Fruit fly (Drosophila melanogaster): ENCODE data around the gene obst-I.

DNA sequence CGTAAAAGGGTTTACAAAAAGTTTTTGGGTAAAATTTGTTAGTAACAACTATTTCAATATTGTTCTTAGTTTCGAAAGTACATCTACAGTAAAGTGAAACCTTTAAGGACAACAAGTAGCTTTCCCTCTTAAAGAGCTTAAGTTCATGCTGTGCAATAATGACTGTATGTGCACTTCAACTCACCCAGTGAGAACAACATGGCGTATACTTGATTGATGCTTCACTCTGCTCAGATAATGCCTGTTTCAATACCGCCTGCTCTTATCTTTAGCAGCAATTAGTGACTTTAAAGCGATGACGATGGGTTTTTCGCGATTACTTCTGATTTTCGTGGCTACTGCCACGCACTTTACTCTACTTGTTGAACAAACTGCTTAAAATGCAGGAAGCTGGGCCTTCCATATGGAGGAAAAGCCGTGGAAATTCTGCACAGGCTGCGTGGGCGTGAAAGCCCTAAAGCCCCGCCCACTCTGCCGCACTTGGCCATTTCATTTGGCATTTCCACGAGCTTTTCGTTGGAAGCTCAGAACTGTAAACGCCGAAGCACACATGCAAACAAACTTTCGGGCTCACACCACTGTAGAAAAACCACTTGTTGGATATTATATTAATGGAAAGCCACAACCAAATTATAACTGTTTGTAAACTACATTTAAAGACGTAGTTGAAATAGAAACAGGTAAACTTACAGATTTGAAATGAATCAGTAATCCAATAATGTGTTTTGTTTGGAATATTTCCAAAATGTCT is 11.1 kb upstream of the obst-I start:
- TF ChIP-seq lola (GFP tag; optimal IDR thresholded peaks at IDR 0.05) (no peak), chinmo (GFP tag; IDR thresholded peaks at IDR 0.05; ENCODE audit: partially characterized antibody) (0 out of 4 replicates have a peak, but pooled peaks have one; percentile 5), CG17385 (GFP tag; optimal IDR thresholded peaks at IDR 0.05) (no peak), h (optimal IDR thresholded peaks at IDR 0.05) (no peak), al (GFP tag; IDR thresholded peaks at IDR 0.05) (no peak), CTCF (GFP tag; optimal IDR thresholded peaks at IDR 0.05) (no peak), B-H1 (GFP tag; IDR thresholded peaks at IDR 0.05) (no peak), CG10654 (GFP tag; optimal IDR thresholded peaks at IDR 0.05) (no peak), Atf3 (GFP tag; optimal IDR thresholded peaks at IDR 0.05) (no peak), Doc3 (GFP tag; IDR thresholded peaks at IDR 0.05; ENCODE audit: partially characterized antibody) (no peak), Dfd (GFP tag; optimal IDR thresholded peaks at IDR 0.05) (no peak), Oli (tag; optimal IDR thresholded peaks at IDR 0.05) (no peak), CG4730 (GFP tag; IDR thresholded peaks at IDR 0.05) (no peak)

All from whole organism, embryonic.